Fruit fly (Drosophila melanogaster): ENCODE data around the gene sl.

DNA sequence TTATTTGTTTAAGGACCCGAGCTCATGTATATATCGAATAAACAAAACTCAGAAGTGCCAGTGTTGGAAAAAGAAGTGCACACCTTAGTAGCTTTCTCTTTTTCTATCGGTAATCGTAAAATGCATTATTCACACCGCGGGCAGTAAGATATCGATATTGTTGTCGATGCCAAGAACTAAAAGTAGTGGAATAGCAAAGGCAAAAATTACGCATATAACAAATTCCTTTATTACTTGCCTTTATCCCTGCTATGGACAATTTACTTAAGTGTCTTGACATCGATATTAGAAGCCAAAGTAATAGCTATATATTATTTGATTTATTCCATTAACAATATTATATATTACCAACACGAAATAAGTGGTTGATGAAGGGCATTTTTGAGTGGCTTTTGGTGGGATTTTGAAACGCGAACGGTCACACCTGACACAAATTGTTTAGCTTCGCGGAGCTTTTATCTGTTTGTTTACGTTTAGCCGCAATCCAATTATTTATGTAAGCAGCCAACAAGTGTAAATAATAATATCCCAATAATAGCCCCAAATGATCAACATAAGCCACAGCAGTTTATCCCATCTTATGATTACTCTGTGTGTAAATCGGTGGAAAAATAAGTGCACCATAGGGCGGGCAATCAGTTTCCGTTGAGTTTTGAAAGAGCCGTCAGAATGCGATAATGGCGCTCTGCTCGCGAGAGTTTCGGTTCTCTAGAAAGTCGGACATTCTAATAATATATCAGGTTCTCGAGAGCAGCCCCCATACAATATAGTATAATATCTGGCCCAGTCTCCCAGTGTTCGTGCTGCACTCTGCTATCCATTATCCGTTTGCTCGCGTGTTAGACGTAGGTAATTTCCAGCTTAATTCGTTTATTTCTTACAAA lies 35.0 kb downstream of the sl start, which contains the start of the genes CG9992 and CG4239:
- TF ChIP-seq CG9948 (tag; optimal IDR thresholded peaks at IDR 0.05) (peak; percentile 62), Pif1A (GFP tag; optimal IDR thresholded peaks at IDR 0.05) (no peak), CG13204 (GFP tag; optimal IDR thresholded peaks at IDR 0.05) (no peak), Pif1B (GFP tag; optimal IDR thresholded peaks at IDR 0.05) (no peak), CG15710 (tag; optimal IDR thresholded peaks at IDR 0.05) (peak; percentile 65), CG4496 (GFP tag; IDR thresholded peaks at IDR 0.05) (peak; percentile 73; the same call in 2 of the 3 replicates), D1 (tag; optimal IDR thresholded peaks at IDR 0.05) (no peak), rn (GFP tag; IDR thresholded peaks at IDR 0.05) (no peak), Ets98B (GFP tag; IDR thresholded peaks at IDR 0.05) (peak; percentile 36; the same call in 1 of the 2 replicates), CG8301 (tag; optimal IDR thresholded peaks at IDR 0.05) (no peak), EcR (GFP tag; optimal IDR thresholded peaks at IDR 0.05) (no peak), gl (tag; optimal IDR thresholded peaks at IDR 0.05) (no peak)

All from whole organism, pupa.